Worm (Caenorhabditis elegans): ENCODE results near the gene W09H1.3.

DNA sequence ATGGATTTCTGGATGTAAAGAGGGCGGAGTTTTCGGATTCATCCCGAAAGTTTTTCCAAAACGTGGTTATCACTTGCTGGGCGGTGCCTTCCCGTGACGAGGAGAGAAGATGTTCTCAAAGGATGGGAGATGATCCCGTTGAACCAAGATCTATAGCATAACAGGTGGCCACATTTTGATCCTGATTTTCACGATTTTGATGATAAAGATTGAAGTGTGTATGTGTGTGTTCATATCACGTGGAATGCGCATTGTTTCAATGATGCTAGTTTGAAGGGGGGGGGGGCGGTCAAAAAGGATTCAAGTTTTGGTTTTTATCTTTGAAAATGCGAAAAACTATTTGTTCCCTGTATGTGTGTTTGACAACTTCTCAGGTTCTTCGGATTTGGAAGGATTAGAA is 39.0 kb upstream of the W09H1.3 start, which contains the start of gene mltn-1:
- TF ChIP-seq ztf-23 (GFP tag; IDR thresholded peaks at IDR 0.05) (no peak), med-1 (GFP tag; optimal IDR thresholded peaks at IDR 0.05; ENCODE audit: insufficient read depth) (no peak), ref-1 (GFP tag; conservative IDR thresholded peaks at IDR 0.05) (no peak), flt-1 (GFP tag; IDR thresholded peaks at IDR 0.05) (no peak)
